Worm (Caenorhabditis elegans) whole organism, late embryonic: Measurements from ENCODE around the gene pmt-1.

Experiments used
- C08G9.2 ChIP-seq: sonication (generic microtip); optimal IDR thresholded peaks from 2 replicates; lab custom pipeline; 2016; ENCODE audit warnings: mild to moderate bottlenecking, missing genetic modification characterization, moderate library complexity, missing compliant biosample characterization
- F13H6.1 ChIP-seq: sonication (generic microtip); optimal IDR thresholded peaks from 2 replicates; lab custom pipeline; 2016; ENCODE audit warnings: missing genetic modification characterization, missing compliant biosample characterization
- K09A11.1 ChIP-seq: sonication (generic microtip); optimal IDR thresholded peaks from 2 replicates; lab custom pipeline; 2017; ENCODE audit warnings: antibody characterized with exemption, mild to moderate bottlenecking, missing genetic modification characterization, missing compliant biosample characterization; ENCODE audit not compliant: insufficient read depth
- Y22D7AL.16 ChIP-seq: sonication (generic microtip); optimal IDR thresholded peaks from 2 replicates; lab custom pipeline; 2016; ENCODE audit warnings: missing genetic modification characterization, missing compliant biosample characterization
- ahr-1 ChIP-seq: sonication (generic microtip); optimal IDR thresholded peaks from 2 replicates; lab custom pipeline; 2016; ENCODE audit warnings: missing genetic modification characterization, missing compliant biosample characterization
- ama-1 ChIP-seq: fragments of 150-350 bp; optimal IDR thresholded peaks from 2 replicates; lab custom pipeline; 2014
- ceh-14 ChIP-seq: sonication (generic microtip); optimal IDR thresholded peaks from 2 replicates; lab custom pipeline; 2016; ENCODE audit warnings: missing genotype, missing genetic modification characterization, missing compliant biosample characterization
- ceh-19 ChIP-seq: fragments of 200-800 bp; sonication (Bioruptor generic); optimal IDR thresholded peaks from 2 replicates; lab custom pipeline; 2018; ENCODE audit warnings: mild to moderate bottlenecking, missing genetic modification characterization, missing compliant biosample characterization
- ceh-22 ChIP-seq: sonication (generic microtip); optimal IDR thresholded peaks from 2 replicates; lab custom pipeline; 2017; ENCODE audit warnings: missing biosample characterization, missing genetic modification characterization
- ceh-24 ChIP-seq: sonication (generic microtip); optimal IDR thresholded peaks from 2 replicates; lab custom pipeline; 2016; ENCODE audit warnings: mild to moderate bottlenecking, missing genetic modification characterization, missing compliant biosample characterization
- ceh-30 ChIP-seq: fragments of 150-350 bp; optimal IDR thresholded peaks from 2 replicates; lab custom pipeline; 2014; ENCODE audit warnings: missing biosample characterization, missing genetic modification characterization
- ceh-34 ChIP-seq: sonication (generic microtip); optimal IDR thresholded peaks from 2 replicates; lab custom pipeline; 2016; ENCODE audit warnings: mild to moderate bottlenecking, missing genetic modification characterization, missing compliant biosample characterization
- ceh-48 ChIP-seq: sonication (generic microtip); optimal IDR thresholded peaks from 2 replicates; lab custom pipeline; 2016; ENCODE audit warnings: missing genetic modification characterization, inconsistent platforms, missing compliant biosample characterization
- che-1 ChIP-seq: sonication (generic microtip); optimal IDR thresholded peaks from 2 replicates; lab custom pipeline; 2016; ENCODE audit warnings: mild to moderate bottlenecking, missing genetic modification characterization, missing compliant biosample characterization
- dmd-4 ChIP-seq: sonication (generic microtip); optimal IDR thresholded peaks from 2 replicates; lab custom pipeline; 2016; ENCODE audit warnings: borderline replicate concordance, missing genetic modification characterization, missing compliant biosample characterization
- dve-1 ChIP-seq: sonication (generic microtip); optimal IDR thresholded peaks from 2 replicates; lab custom pipeline; 2017; ENCODE audit warnings: antibody characterized with exemption, mild to moderate bottlenecking, missing genetic modification characterization, missing compliant biosample characterization
- ets-4 ChIP-seq: sonication (generic microtip); optimal IDR thresholded peaks from 2 replicates; lab custom pipeline; 2016; ENCODE audit warnings: missing genetic modification characterization, missing compliant biosample characterization
- fkh-6 ChIP-seq: sonication (generic microtip); optimal IDR thresholded peaks from 2 replicates; lab custom pipeline; 2016; ENCODE audit warnings: missing genetic modification characterization, missing compliant biosample characterization
- gmeb-2 ChIP-seq: sonication (generic microtip); optimal IDR thresholded peaks from 2 replicates; lab custom pipeline; 2016; ENCODE audit warnings: missing genetic modification characterization, inconsistent platforms, missing compliant biosample characterization
- hlh-13 ChIP-seq: fragments of 200-800 bp; sonication (Bioruptor generic); optimal IDR thresholded peaks from 2 replicates; lab custom pipeline; 2018; ENCODE audit warnings: mild to moderate bottlenecking, missing genetic modification characterization, missing compliant biosample characterization
- hlh-15 ChIP-seq: sonication (generic microtip); optimal IDR thresholded peaks from 2 replicates; lab custom pipeline; 2016; ENCODE audit warnings: missing genetic modification characterization, missing compliant biosample characterization
- lin-11 ChIP-seq: fragments of 200-800 bp; sonication (Bioruptor generic); optimal IDR thresholded peaks from 2 replicates; lab custom pipeline; 2018; ENCODE audit warnings: mild to moderate bottlenecking, missing genetic modification characterization, missing compliant biosample characterization
- madf-2 ChIP-seq: sonication (generic microtip); optimal IDR thresholded peaks from 2 replicates; lab custom pipeline; 2017; ENCODE audit warnings: missing genetic modification characterization, missing compliant biosample characterization
- nhr-11 ChIP-seq: fragments of 150-350 bp; optimal IDR thresholded peaks from 2 replicates; lab custom pipeline; 2014; ENCODE audit warnings: missing biosample characterization, missing genetic modification characterization
- npax-4 ChIP-seq: sonication (generic microtip); optimal IDR thresholded peaks from 2 replicates; lab custom pipeline; 2016; ENCODE audit warnings: missing genetic modification characterization, missing compliant biosample characterization
- odd-2 ChIP-seq: sonication (generic microtip); optimal IDR thresholded peaks from 2 replicates; lab custom pipeline; 2017; ENCODE audit warnings: antibody characterized with exemption, mild to moderate bottlenecking, missing genetic modification characterization, missing compliant biosample characterization
- pag-3 ChIP-seq: sonication (generic microtip); optimal IDR thresholded peaks from 2 replicates; lab custom pipeline; 2016; ENCODE audit warnings: missing compliant biosample characterization, missing genetic modification characterization, borderline replicate concordance
- pha-2 ChIP-seq: sonication (generic microtip); optimal IDR thresholded peaks from 2 replicates; lab custom pipeline; 2017; ENCODE audit warnings: mild to moderate bottlenecking, missing genetic modification characterization, missing compliant biosample characterization
- pqm-1 ChIP-seq: sonication (generic microtip); optimal IDR thresholded peaks from 2 replicates; lab custom pipeline; 2016; ENCODE audit warnings: missing genetic modification characterization, missing compliant biosample characterization
- ref-2 ChIP-seq: sonication (generic microtip); optimal IDR thresholded peaks from 2 replicates; lab custom pipeline; 2016; ENCODE audit warnings: missing genetic modification characterization, missing compliant biosample characterization
- rnt-1 ChIP-seq: sonication (generic microtip); optimal IDR thresholded peaks from 2 replicates; lab custom pipeline; 2016; ENCODE audit warnings: missing genetic modification characterization, missing compliant biosample characterization
- sdc-2 ChIP-seq: sonication (generic microtip); optimal IDR thresholded peaks from 2 replicates; lab custom pipeline; 2016; ENCODE audit warnings: missing genotype, missing genetic modification characterization, missing compliant biosample characterization
- sox-4 ChIP-seq: sonication (generic microtip); optimal IDR thresholded peaks from 2 replicates; lab custom pipeline; 2017; ENCODE audit warnings: mild to moderate bottlenecking, missing genetic modification characterization, inconsistent platforms, missing compliant biosample characterization
- tbx-7 ChIP-seq: sonication (generic microtip); optimal IDR thresholded peaks from 2 replicates; lab custom pipeline; 2016; ENCODE audit warnings: missing genotype, missing genetic modification characterization, missing compliant biosample characterization
- ttx-3 ChIP-seq: sonication (generic microtip); optimal IDR thresholded peaks from 2 replicates; lab custom pipeline; 2016; ENCODE audit warnings: missing genetic modification reagents, missing genetic modification characterization, missing compliant biosample characterization
- unc-42 ChIP-seq: sonication (generic microtip); optimal IDR thresholded peaks from 2 replicates; lab custom pipeline; 2016; ENCODE audit warnings: missing genotype, missing genetic modification characterization, missing compliant biosample characterization
- unc-55 ChIP-seq: sonication (generic microtip); optimal IDR thresholded peaks from 2 replicates; lab custom pipeline; 2017; ENCODE audit warnings: missing biosample characterization, missing genetic modification reagents, missing genetic modification characterization
- unc-86 ChIP-seq: sonication (generic microtip); optimal IDR thresholded peaks from 2 replicates; lab custom pipeline; 2016; ENCODE audit warnings: missing genetic modification characterization, missing compliant biosample characterization
- zip-5 ChIP-seq: sonication (generic microtip); optimal IDR thresholded peaks from 2 replicates; lab custom pipeline; 2016; ENCODE audit warnings: missing genetic modification characterization, missing compliant biosample characterization
- ztf-16 ChIP-seq: sonication (generic microtip); optimal IDR thresholded peaks from 2 replicates; lab custom pipeline; 2017; ENCODE audit warnings: missing genetic modification characterization, missing compliant biosample characterization

pmt-1 gene

DNA sequence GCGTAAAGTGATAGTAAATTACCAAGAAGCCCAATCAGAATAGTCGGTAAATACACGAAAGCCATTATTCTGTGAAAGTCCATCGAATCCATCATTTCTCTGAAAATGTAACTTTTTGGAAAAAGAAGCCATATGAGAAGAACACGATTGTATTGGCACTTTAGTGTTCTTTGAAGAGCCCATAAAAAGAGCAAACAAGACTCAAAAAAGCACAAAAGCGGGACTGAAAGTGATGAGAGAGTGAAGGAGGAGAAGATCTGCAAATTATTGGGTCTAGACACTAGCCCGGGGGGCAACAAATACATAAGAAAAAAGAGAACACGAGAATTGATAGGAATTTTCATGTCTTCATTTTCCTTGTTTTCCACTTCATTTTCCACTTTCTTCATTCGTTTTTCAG, 26.9 kb downstream of the pmt-1 start, which contains the start of gene frpr-4:
frpr-4 (minus strand) TSS at position 101 of the 400 bp plus-strand sequence.
- no peak for TF ChIP-seq ceh-19 (GFP tag; lab: Kevin White, UChicago)
- no peak for TF ChIP-seq K09A11.1
- no peak for TF ChIP-seq ceh-14 (tag; lab: Kevin White, UChicago)
- TF ChIP-seq ttx-3 (tag; lab: Kevin White, UChicago), result no peak

DNA sequence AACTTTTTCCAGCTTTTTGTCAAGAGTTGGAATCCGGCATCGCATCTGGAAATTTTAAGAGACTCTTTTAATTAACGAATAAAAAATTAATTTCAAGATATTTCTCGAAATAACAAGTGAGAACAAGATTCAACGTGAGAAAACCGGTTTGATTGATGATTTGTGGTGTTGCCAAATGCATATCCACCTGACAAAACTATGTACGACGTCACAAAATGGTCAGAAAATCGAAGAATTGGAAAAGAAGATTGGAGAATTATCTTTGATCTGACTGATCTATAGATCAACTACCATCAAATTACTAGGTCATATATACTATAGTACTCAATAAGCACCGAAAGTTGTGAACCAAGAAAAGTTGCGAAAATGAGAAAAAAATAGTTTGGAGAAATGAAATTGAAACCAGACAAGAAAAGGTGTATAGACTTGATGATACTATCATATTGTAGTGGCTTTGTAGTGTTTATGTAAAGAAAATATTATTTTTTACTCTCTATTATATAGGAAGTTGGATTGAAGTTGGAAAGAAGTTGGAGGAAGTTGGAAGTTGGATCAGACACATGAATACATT, 35.4 kb downstream of the pmt-1 start, which contains the start of gene ptr-6:
ptr-6 (minus strand) TSS at position 47 of the 571 bp plus-strand sequence.
- TF ChIP-seq hlh-13 (GFP tag; lab: Kevin White, UChicago) (no peak), ceh-30 (tag; lab: Kevin White, UChicago) (no peak), zip-5 (no peak), unc-55 (no peak), pqm-1 (tag; lab: Kevin White, UChicago) (no peak), unc-86 (no peak), pha-2 (tag; lab: Kevin White, UChicago) (no peak), dmd-4 (tag; lab: Kevin White, UChicago) (no peak), Y22D7AL.16 (no peak), dve-1 (tag; lab: Kevin White, UChicago) (no peak), madf-2 (tag; lab: Kevin White, UChicago) (no peak), fkh-6 (tag; lab: Kevin White, UChicago) (no peak), ttx-3 (tag; lab: Kevin White, UChicago) (no peak), ceh-24 (no peak), hlh-15 (tag; lab: Kevin White, UChicago) (no peak), C08G9.2 (tag; lab: Kevin White, UChicago) (no peak)

DNA sequence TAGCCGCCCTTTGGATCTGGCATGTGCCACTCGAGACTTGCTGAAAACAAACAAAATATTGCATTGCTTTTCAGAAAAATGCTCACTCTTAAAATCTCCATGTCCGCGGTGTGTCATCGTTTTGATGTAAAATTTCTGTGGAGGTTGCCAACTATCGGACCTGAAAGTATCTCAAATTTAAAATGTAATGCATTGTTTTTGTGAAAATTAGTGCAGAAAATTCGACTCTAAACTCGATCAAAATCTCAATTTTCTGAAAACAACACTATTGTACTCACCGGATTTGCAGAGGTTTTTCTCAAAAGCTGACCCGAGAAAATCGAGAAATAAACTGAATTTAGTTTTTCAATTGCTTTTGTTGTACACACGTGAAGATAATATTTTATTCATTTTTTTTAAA, 40.8 kb downstream of the pmt-1 start, which contains the start of gene T16D1.1:
T16D1.1 (minus strand) TSS at position 101 of the 400 bp plus-strand sequence.
- TF ChIP-seq ahr-1 (no peak), ztf-16 (tag; lab: Kevin White, UChicago) (no peak), che-1 (tag; lab: Kevin White, UChicago) (no peak), dmd-4 (tag; lab: Kevin White, UChicago) (no peak), gmeb-2 (no peak), npax-4 (tag; lab: Kevin White, UChicago) (no peak)
- TF ChIP-seq, all 69 proteins: peak for 0

DNA sequence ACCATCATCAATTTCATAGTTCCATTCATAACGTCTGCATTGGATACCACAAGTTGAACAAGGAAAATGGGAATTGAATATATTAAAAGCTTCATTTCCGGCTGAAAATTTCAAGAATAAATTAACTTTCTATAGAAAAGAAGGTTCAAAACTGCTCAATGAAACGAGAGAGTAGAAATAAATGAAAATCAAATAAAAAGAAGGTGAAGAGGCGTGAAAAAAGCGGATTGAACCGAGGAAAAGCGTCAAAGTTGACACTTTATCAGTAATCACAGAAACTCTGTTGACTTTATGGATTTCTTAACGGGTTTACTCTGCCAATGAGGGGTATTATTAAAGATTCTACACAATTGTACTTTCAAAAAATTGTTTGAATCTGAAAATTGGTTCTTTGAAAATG, 44.0 kb downstream of the pmt-1 start, which contains the start of gene pho-4:
pho-4 (minus strand) TSS at position 101 of the 400 bp plus-strand sequence.
- no peak for TF ChIP-seq rnt-1 (tag; lab: Kevin White, UChicago)
- TF ChIP-seq che-1 (tag; lab: Kevin White, UChicago), result no peak
- TF ChIP-seq ceh-48 (tag; lab: Kevin White, UChicago), result no peak
- TF ChIP-seq pag-3 (tag; lab: Kevin White, UChicago), result no peak
- no peak for TF ChIP-seq F13H6.1 (tag; lab: Kevin White, UChicago)
- no peak for TF ChIP-seq unc-55
- no peak for TF ChIP-seq fkh-6 (tag; lab: Kevin White, UChicago)
- TF ChIP-seq ztf-16 (tag; lab: Kevin White, UChicago), result no peak
- TF ChIP-seq zip-5, result no peak
- no peak for TF ChIP-seq sdc-2 (tag; lab: Kevin White, UChicago)
- no peak for TF ChIP-seq tbx-7 (tag; lab: Kevin White, UChicago)
- no peak for TF ChIP-seq ceh-22 (tag; lab: Kevin White, UChicago)
- TF ChIP-seq lin-11, result no peak
- TF ChIP-seq nhr-11, result no peak
- TF ChIP-seq ama-1, result no peak
- no peak for TF ChIP-seq sox-4 (tag; lab: Kevin White, UChicago)

DNA sequence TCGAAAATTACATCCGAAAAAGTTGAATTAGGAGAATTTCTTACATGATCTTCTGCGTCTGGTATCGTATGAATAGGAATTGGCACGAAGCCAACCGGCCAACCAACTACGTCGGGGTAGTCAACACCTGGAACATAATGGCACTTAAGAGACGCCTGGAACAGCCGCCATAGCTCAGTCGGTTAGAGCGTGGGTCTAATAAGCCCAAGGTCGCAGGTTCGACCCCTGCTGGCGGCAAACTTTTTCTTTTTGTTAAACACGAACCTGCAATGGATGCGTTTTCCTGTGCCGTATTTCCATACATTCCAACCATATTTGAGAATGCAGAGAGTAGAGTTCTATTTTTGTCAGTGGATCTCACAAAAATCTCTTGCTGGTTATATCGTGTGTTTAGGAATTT, 44.6 kb downstream of the pmt-1 start:
- TF ChIP-seq ref-2 (tag; lab: Kevin White, UChicago) (no peak), odd-2 (tag; lab: Kevin White, UChicago) (no peak), ceh-19 (GFP tag; lab: Kevin White, UChicago) (no peak), sdc-2 (tag; lab: Kevin White, UChicago) (no peak), rnt-1 (tag; lab: Kevin White, UChicago) (no peak), Y22D7AL.16 (no peak), unc-42 (tag; lab: Kevin White, UChicago) (no peak), ets-4 (tag; lab: Kevin White, UChicago) (no peak), dmd-4 (tag; lab: Kevin White, UChicago) (no peak), ceh-34 (tag; lab: Kevin White, UChicago) (no peak)
